Fruit fly (Drosophila melanogaster) whole organism, pupa: Measurements from ENCODE around the gene zfh1.

Experiments
- CG10348 ChIP-seq: fragments of 200-800 bp; sonication (Bioruptor generic); IDR thresholded peaks from 2 replicates; pipeline ENCODE4 v1.3.6; 2022; ENCODE audit warnings: missing biosample characterization, missing genetic modification characterization
- CG12605 ChIP-seq: fragments of 200-800 bp; sonication (Bioruptor generic); IDR thresholded peaks from 2 replicates; pipeline ENCODE4 v1.3.6; 2022; ENCODE audit warnings: missing biosample characterization, missing genetic modification characterization
- CG13204 ChIP-seq: fragments of 200-800 bp; sonication (Bioruptor generic); optimal IDR thresholded peaks from 2 replicates; lab custom pipeline; 2018; ENCODE audit warnings: missing biosample characterization, mild to moderate bottlenecking, missing genetic modification characterization, moderate library complexity
- CG14655 ChIP-seq: fragments of 200-800 bp; sonication (Bioruptor generic); optimal IDR thresholded peaks from 3 replicates; lab custom pipeline; 2017; ENCODE audit warnings: mild to moderate bottlenecking, missing biosample characterization, missing genetic modification reagents, missing genetic modification characterization
- CG15710 ChIP-seq: fragments of 200-800 bp; sonication (Bioruptor generic); optimal IDR thresholded peaks from 2 replicates; lab custom pipeline; 2018; ENCODE audit warnings: missing biosample characterization, mild to moderate bottlenecking, missing genetic modification characterization, moderate library complexity
- CG17806 ChIP-seq: fragments of 200-800 bp; sonication (Bioruptor generic); optimal IDR thresholded peaks from 2 replicates; lab custom pipeline; 2018; ENCODE audit warnings: missing biosample characterization, mild to moderate bottlenecking, missing genetic modification characterization, moderate library complexity
- CG32121 ChIP-seq: fragments of 200-800 bp; sonication (Bioruptor generic); IDR thresholded peaks from 2 replicates; pipeline ENCODE4 v1.3.6; 2022; ENCODE audit warnings: missing biosample characterization, missing genetic modification characterization
- CG34367 ChIP-seq: fragments of 200-800 bp; sonication (Bioruptor generic); optimal IDR thresholded peaks from 2 replicates; lab custom pipeline; 2018; ENCODE audit warnings: missing biosample characterization, mild to moderate bottlenecking, missing genetic modification characterization
- CG4496 ChIP-seq: fragments of 200-800 bp; sonication (Bioruptor generic); IDR thresholded peaks from 3 replicates; pipeline ENCODE4 v1.3.6; 2022; ENCODE audit warnings: missing biosample characterization, missing genetic modification characterization
- CG8159 ChIP-seq: fragments of 200-800 bp; sonication (Bioruptor generic); optimal IDR thresholded peaks from 3 replicates; lab custom pipeline; 2018; ENCODE audit warnings: missing biosample characterization, mild to moderate bottlenecking, missing genetic modification characterization, moderate library complexity
- CG8301 ChIP-seq: fragments of 200-800 bp; sonication (Bioruptor generic); optimal IDR thresholded peaks from 2 replicates; lab custom pipeline; 2018; ENCODE audit warnings: missing biosample characterization, mild to moderate bottlenecking, missing genetic modification characterization
- CG9948 ChIP-seq: fragments of 200-800 bp; sonication (Bioruptor generic); optimal IDR thresholded peaks from 2 replicates; lab custom pipeline; 2018; ENCODE audit warnings: missing biosample characterization, mild to moderate bottlenecking, missing genetic modification characterization, moderate library complexity
- D1 ChIP-seq: fragments of 200-800 bp; sonication (Bioruptor generic); optimal IDR thresholded peaks from 2 replicates; lab custom pipeline; 2018; ENCODE audit warnings: missing biosample characterization, mild to moderate bottlenecking, missing genetic modification characterization, moderate library complexity
- EcR ChIP-seq: fragments of 200-800 bp; sonication (Bioruptor generic); optimal IDR thresholded peaks from 3 replicates; lab custom pipeline; 2019; ENCODE audit warnings: missing biosample characterization, missing genetic modification characterization, mild to moderate bottlenecking, moderate library complexity, missing genetic modification reagents
- Ets98B ChIP-seq: fragments of 200-800 bp; sonication (Bioruptor generic); IDR thresholded peaks from 2 replicates; pipeline ENCODE4 v1.3.6; 2022; ENCODE audit warnings: missing biosample characterization, missing genetic modification characterization
- Pif1A ChIP-seq: fragments of 200-800 bp; sonication (Bioruptor generic); optimal IDR thresholded peaks from 3 replicates; lab custom pipeline; 2016; ENCODE audit warnings: missing biosample characterization, missing genetic modification characterization
- Pif1B ChIP-seq: fragments of 200-800 bp; sonication (Bioruptor generic); optimal IDR thresholded peaks from 3 replicates; lab custom pipeline; 2016; ENCODE audit warnings: missing biosample characterization, missing genetic modification characterization
- Snoo ChIP-seq: fragments of 200-800 bp; sonication (Bioruptor generic); optimal IDR thresholded peaks from 3 replicates; lab custom pipeline; 2017; ENCODE audit warnings: missing biosample characterization, mild to moderate bottlenecking, missing genetic modification characterization, inconsistent platforms
- fd96Ca ChIP-seq: fragments of 200-800 bp; sonication (Bioruptor generic); IDR thresholded peaks from 3 replicates; pipeline ENCODE4 v1.3.6; 2022; ENCODE audit warnings: missing biosample characterization, missing genetic modification characterization
- gl ChIP-seq: fragments of 200-800 bp; sonication (Bioruptor generic); optimal IDR thresholded peaks from 2 replicates; lab custom pipeline; 2018; ENCODE audit warnings: missing biosample characterization, mild to moderate bottlenecking, missing genetic modification characterization
- rn ChIP-seq: fragments of 200-800 bp; sonication (Bioruptor generic); IDR thresholded peaks from 2 replicates; pipeline ENCODE4 v1.3.6; 2022; ENCODE audit warnings: missing biosample characterization, missing genetic modification characterization

zfh1 gene

DNA sequence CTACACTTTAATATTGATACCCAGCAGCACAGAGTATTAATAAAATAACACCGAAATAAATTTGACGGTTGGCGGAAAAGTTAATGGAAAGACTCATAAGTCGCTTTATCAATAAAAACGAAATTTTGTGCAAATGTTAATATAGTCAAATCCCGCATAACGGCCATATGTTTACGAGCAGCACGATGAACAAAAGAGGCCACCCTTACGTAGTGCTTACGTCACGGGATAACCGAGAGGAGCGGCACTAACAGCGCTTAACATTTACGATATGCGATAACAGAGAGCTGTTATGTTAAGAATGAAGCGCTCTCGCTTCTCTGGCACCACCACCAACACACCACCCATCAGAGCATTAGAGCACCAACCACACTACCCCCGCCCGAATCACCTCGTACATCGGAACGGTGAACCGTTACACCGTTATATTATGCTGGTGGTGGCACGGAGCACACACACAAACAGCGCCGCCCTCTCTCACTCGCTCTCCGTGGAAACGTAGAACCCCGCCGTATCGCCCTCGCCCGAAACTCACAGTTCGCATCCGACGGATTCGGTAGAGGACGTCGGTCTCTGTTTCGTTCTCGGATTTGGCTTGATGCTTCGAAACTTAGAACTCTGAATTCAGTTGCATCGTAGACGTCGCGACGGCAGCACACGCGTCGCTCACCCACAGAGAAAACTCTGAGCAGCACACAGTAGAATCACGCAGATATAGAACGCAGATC lies at the start of gene zfh1:
Gene zfh1 (plus strand): TSS at position 621 of the 728 bp plus-strand sequence.
- TF ChIP-seq CG12605 (GFP tag; lab: Robert Waterston, UW), result no peak
- TF ChIP-seq CG13204 (GFP tag; lab: Kevin White, UChicago), result peak; percentile 60
- peak; percentile 34; the same call in 1 of the 2 replicates for TF ChIP-seq Ets98B (GFP tag; lab: Robert Waterston, UW)
- no peak for TF ChIP-seq D1 (tag; lab: Kevin White, UChicago)
- no peak for TF ChIP-seq CG10348 (GFP tag; lab: Robert Waterston, UW)
- no peak for TF ChIP-seq Pif1B
- TF ChIP-seq CG14655 (GFP tag; lab: Kevin White, UChicago), result no peak
- peak; percentile 75 for TF ChIP-seq EcR (GFP tag; lab: Kevin White, UChicago)
- no peak for TF ChIP-seq Pif1A
- peak; percentile 62 for TF ChIP-seq CG32121 (GFP tag; lab: Robert Waterston, UW)
- TF ChIP-seq rn (GFP tag; lab: Robert Waterston, UW), result no peak

- no peak for TF ChIP-seq rn (GFP tag; lab: Robert Waterston, UW)
- no peak for TF ChIP-seq CG10348 (GFP tag; lab: Robert Waterston, UW)
- TF ChIP-seq Snoo, result no peak
- TF ChIP-seq fd96Ca (GFP tag; lab: Robert Waterston, UW), result no peak
- no peak for TF ChIP-seq gl
- no peak for TF ChIP-seq Pif1A
- no peak for TF ChIP-seq CG17806 (tag; lab: Kevin White, UChicago)
- TF ChIP-seq CG15710 (tag; lab: Kevin White, UChicago), result no peak
- TF ChIP-seq CG14655 (GFP tag; lab: Kevin White, UChicago), result no peak
- no peak for TF ChIP-seq Ets98B (GFP tag; lab: Robert Waterston, UW)
Measured at dm6 chr3R:30718442-30718841, 47.3 kb upstream of the zfh1 start.

DNA sequence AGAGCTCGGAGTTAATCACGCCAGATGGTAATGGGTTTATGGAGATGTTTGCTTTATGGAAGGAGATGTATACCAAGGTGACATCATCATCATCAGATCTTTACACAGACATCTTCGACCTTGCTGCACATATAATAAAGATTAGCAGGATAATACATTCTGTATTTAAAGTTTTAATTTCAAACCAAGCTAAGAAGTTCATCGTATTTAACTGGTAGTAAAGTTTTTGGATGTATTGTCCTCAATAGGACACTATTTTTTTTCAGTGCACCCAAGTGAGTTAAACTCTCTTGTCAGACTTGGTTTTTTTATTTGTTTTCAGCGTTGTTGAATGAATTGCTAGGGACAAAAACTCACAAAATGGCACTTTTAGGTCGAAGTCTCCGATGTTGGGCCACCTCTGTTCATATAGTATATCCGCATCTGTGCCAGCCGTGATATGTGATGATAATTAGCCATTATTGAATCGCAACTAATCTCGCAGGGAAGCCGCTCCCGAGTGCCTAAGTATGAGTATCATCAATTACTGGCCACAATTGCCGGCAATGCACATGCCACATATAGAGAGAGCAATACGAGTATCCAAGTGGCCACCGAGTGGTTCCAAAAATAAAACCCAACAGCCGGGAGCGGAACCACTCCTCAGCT lies 44.4 kb upstream of the zfh1 start:
- TF ChIP-seq fd96Ca (GFP tag; lab: Robert Waterston, UW) (no peak), CG12605 (GFP tag; lab: Robert Waterston, UW) (no peak), CG34367 (peak; percentile 10), CG15710 (tag; lab: Kevin White, UChicago) (peak; percentile 49), Snoo (no peak), Pif1A (no peak), rn (GFP tag; lab: Robert Waterston, UW) (no peak), gl (no peak), Ets98B (GFP tag; lab: Robert Waterston, UW) (no peak), CG9948 (no peak), D1 (tag; lab: Kevin White, UChicago) (no peak), EcR (GFP tag; lab: Kevin White, UChicago) (no peak), CG8159 (tag; lab: Kevin White, UChicago) (peak; percentile 25), CG13204 (GFP tag; lab: Kevin White, UChicago) (no peak), CG14655 (GFP tag; lab: Kevin White, UChicago) (no peak), CG8301 (tag; lab: Kevin White, UChicago) (no peak), CG4496 (GFP tag; lab: Robert Waterston, UW) (no peak)

DNA sequence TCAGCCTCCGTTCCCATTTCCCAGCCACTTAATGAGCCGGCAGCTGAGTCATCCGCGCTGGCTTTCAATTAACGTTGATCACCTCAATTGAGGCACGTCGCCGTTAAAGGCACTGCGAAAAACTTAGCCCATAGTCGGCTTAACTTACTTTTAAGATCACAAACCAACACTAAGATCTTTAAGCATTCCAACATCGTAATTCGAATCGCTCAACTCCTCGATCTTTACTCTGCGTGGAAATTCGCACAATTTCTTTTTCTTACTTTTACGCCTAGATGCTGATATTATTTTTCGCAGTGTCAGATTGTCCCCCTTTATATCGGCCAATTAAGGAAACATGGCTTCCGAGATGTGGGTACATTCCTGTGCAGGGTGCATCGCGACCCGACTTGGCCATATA lies 43.4 kb upstream of the zfh1 start:
- TF ChIP-seq CG17806 (tag; lab: Kevin White, UChicago), result peak; percentile 28
- peak; percentile 33 for TF ChIP-seq CG9948
- no peak for TF ChIP-seq D1 (tag; lab: Kevin White, UChicago)
- TF ChIP-seq CG8159 (tag; lab: Kevin White, UChicago), result peak; percentile 45
- 0 out of 3 replicates have a peak, but pooled peaks have one; percentile 38 for TF ChIP-seq fd96Ca (GFP tag; lab: Robert Waterston, UW)
- peak; percentile 15 for TF ChIP-seq CG15710 (tag; lab: Kevin White, UChicago)
- peak; percentile 46 for TF ChIP-seq CG14655 (GFP tag; lab: Kevin White, UChicago)
- TF ChIP-seq CG8301 (tag; lab: Kevin White, UChicago), result no peak
- TF ChIP-seq, all 21 proteins: peak for 6

DNA sequence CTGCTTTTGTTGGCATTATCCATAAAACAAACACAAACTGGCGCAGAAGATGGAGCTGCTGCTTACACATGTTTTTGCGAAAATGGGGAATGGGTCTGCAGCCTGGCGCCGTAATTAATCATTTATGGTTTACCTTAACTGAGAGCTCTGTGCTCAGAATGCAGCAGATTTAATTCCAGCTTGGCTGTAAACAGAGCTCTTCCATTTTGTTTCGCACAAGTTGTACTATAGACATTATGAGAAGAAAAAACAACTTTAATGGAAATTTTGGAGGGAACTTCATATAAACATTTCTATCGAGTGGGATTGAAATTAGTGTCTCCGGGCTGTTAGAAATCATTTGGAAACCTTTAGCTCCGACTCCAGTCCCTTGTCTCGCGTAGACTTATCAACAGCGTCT lies 39.9 kb upstream of the zfh1 start, which contains the start of gene eIF4H2:
Gene eIF4H2 (plus strand): TSS at position 301 of the 400 bp plus-strand sequence.
- TF ChIP-seq CG32121 (GFP tag; lab: Robert Waterston, UW) (no peak), Ets98B (GFP tag; lab: Robert Waterston, UW) (no peak), CG14655 (GFP tag; lab: Kevin White, UChicago) (no peak), D1 (tag; lab: Kevin White, UChicago) (no peak)

DNA sequence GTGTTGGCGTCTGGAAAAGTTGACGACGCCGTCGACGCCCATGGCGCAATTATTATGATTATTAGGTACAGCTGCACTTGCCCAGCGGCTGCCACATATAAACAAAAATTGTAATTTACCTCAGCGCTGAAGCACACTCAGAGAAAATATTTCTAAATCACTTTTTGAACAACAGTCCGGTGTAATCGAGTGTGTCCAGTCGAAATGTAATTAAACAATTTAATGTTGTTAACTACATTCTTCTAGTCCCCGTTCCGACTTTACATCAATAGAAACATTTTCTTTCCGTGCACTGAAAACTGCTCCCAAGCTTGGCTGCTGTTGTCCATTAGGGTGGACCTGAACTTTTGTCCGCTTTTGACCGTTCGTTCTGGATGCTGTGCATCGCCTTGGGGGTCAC lies 36.7 kb upstream of the zfh1 start:
- TF ChIP-seq CG8159 (tag; lab: Kevin White, UChicago) (peak; percentile 42), CG17806 (tag; lab: Kevin White, UChicago) (no peak), Pif1A (no peak), CG4496 (GFP tag; lab: Robert Waterston, UW) (no peak), CG12605 (GFP tag; lab: Robert Waterston, UW) (no peak), CG34367 (no peak)
